Fruit fly (Drosophila melanogaster): ENCODE measurements around the gene GstZ2.
A peak's percentile ranks its signal among the peaks of the same experiment; 100 is the strongest.

GstZ2 gene

DNA sequence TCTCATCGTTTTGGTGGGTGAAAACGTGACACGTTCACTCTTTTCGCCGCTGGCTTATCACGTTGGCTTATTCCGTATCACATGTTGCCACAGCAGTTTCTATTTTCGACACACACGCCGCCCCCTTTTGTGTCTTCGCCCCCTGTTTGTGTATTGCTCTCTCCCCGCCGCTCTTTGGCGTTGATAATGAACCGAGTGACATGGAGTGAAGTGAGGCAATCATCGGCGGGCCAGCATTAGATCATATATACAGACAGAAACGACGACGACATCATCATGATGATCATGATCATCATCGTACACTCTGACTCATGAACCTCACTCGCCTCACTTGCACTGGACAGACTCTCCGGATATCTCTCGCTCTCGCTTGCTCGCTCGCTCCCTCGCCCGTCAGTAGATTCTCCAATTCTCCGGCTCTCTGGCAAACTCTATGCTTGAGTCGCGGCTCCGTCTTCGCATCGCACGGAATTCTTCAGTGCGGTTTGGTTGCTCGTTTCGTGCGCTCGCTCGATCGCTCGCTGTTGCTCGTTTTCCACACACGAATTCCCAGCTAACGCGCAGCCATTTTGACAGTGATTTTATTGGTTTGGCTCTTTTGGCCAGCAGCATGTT is 24.0 kb downstream of the GstZ2 start (continued):
- TF ChIP-seq Sox100B (GFP tag; optimal IDR thresholded peaks at IDR 0.05) (no peak), hbn (GFP tag; IDR thresholded peaks at IDR 0.05; ENCODE audit: partially characterized antibody) (peak; percentile 39), NfI (GFP tag; optimal IDR thresholded peaks at IDR 0.05) (peak; percentile 6), CG13287 (GFP tag; IDR thresholded peaks at IDR 0.05; ENCODE audit: partially characterized antibody) (peak; percentile 53; the same call in 1 of the 2 replicates), Hr78 (GFP tag; optimal IDR thresholded peaks at IDR 0.05) (peak in 1 of 2 experiments; percentile 100), exex (tag; optimal IDR thresholded peaks at IDR 0.05) (peak; percentile 18), NK7.1 (GFP tag; optimal IDR thresholded peaks at IDR 0.05) (peak; percentile 15), CG32772 (GFP tag; IDR thresholded peaks at IDR 0.05) (no peak), CG42726 (GFP tag; IDR thresholded peaks at IDR 0.05; ENCODE audit: partially characterized antibody) (peak; percentile 37; the same call in 1 of the 2 replicates), CG6689 (GFP tag; IDR thresholded peaks at IDR 0.05) (no peak), CG31224 (GFP tag; IDR thresholded peaks at IDR 0.05) (no peak), Eip74EF (GFP tag; optimal IDR thresholded peaks at IDR 0.05) (peak in 1 of 2 experiments; percentile 62), CG18011 (GFP tag; optimal IDR thresholded peaks at IDR 0.05) (no peak), CG1603 (tag; optimal IDR thresholded peaks at IDR 0.05) (no peak), slbo (GFP tag; IDR thresholded peaks at IDR 0.05) (0 out of 2 replicates have a peak, but pooled peaks have one; percentile 25), CG2116 (GFP tag; optimal IDR thresholded peaks at IDR 0.05) (no peak), sna (GFP tag; IDR thresholded peaks at IDR 0.05; ENCODE audit: partially characterized antibody) (peak; percentile 49; the same call in 1 of the 2 replicates), ap (GFP tag; IDR thresholded peaks at IDR 0.05) (no peak), Dip2 (GFP tag; IDR thresholded peaks at IDR 0.05) (no peak), CG12769 (tag; optimal IDR thresholded peaks at IDR 0.05) (peak; percentile 78), Atf-2 (GFP tag; optimal IDR thresholded peaks at IDR 0.05) (no peak), yki (optimal IDR thresholded peaks at IDR 0.05) (peak; percentile 24), CG14965 (GFP tag; optimal IDR thresholded peaks at IDR 0.05; ENCODE audit: borderline replicate concordance) (no peak), mirr (GFP tag; optimal IDR thresholded peaks at IDR 0.05) (peak; percentile 78), sd (tag; optimal IDR thresholded peaks at IDR 0.05) (peak; percentile 87), grn (GFP tag; optimal IDR thresholded peaks at IDR 0.05) (peak; percentile 18), Hsf (GFP tag; optimal IDR thresholded peaks at IDR 0.05) (no peak), YL-1 (GFP tag; optimal IDR thresholded peaks at IDR 0.05) (no peak), chinmo (GFP tag; IDR thresholded peaks at IDR 0.05; ENCODE audit: partially characterized antibody) (peak; percentile 99), knrl (GFP tag; IDR thresholded peaks at IDR 0.05; ENCODE audit: partially characterized antibody) (0 out of 3 replicates have a peak, but pooled peaks have one; percentile 32), Jarid2 (GFP tag; optimal IDR thresholded peaks at IDR 0.05) (peak; percentile 86), CG9932 (GFP tag; IDR thresholded peaks at IDR 0.05) (peak; percentile 38; the same call in 1 of the 2 replicates), CG9215 (GFP tag; IDR thresholded peaks at IDR 0.05) (no peak), CG10267 (tag; optimal IDR thresholded peaks at IDR 0.05) (no peak), sens-2 (GFP tag; IDR thresholded peaks at IDR 0.05) (0 out of 2 replicates have a peak, but pooled peaks have one; percentile 38), ftz-f1 (GFP tag; optimal IDR thresholded peaks at IDR 0.05) (peak; percentile 74), CG12071 (GFP tag; optimal IDR thresholded peaks at IDR 0.05) (peak; percentile 8), Side (GFP tag; optimal IDR thresholded peaks at IDR 0.05) (no peak), Pdp1 (GFP tag; optimal IDR thresholded peaks at IDR 0.05) (peak in 1 of 2 experiments; percentile 90), sr (GFP tag; IDR thresholded peaks at IDR 0.05) (peak; percentile 45; the same call in 1 of the 3 replicates), Bdp1 (GFP tag; optimal IDR thresholded peaks at IDR 0.05) (no peak), lab (GFP tag; optimal IDR thresholded peaks at IDR 0.05) (peak; percentile 16), tap (tag; optimal IDR thresholded peaks at IDR 0.05) (no peak), HLH4C (GFP tag; IDR thresholded peaks at IDR 0.05; ENCODE audit: partially characterized antibody) (peak; percentile 40; the same call in 1 of the 3 replicates), CG12155 (GFP tag; optimal IDR thresholded peaks at IDR 0.05) (no peak), CG6791 (GFP tag; IDR thresholded peaks at IDR 0.05; ENCODE audit: partially characterized antibody) (0 out of 3 replicates have a peak, but pooled peaks have one; percentile 29), CG2678 (tag; optimal IDR thresholded peaks at IDR 0.05) (peak; percentile 5)
